Worm (Caenorhabditis elegans) whole organism, early embryonic: ENCODE measurements around the gene clx-1.

Experiments used
- ama-1 ChIP-seq: fragments of 150-350 bp; optimal IDR thresholded peaks from 2 replicates; lab custom pipeline; 2014
- ceh-36 ChIP-seq: sonication (generic microtip); optimal IDR thresholded peaks from 2 replicates; lab custom pipeline; 2016; ENCODE audit warnings: missing genetic modification characterization, inconsistent platforms, missing compliant biosample characterization

DNA sequence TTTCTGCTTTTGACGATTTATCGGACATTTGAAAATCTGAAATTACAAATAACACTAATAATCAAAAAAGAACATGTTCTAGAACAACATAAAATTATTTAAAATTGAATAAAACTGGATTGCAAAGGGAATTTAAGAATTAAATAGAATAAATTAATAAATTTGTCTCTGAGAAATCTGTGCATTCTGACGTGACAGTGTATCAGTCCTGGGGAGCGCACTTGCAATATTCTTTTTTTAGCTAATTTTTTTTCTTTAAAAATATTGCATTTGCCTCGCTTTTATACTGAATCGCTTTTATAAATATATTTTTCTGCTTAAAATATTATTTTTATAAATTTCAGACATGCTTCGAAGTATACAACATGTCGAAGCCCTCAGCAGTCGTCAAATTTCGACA is 24.7 kb upstream of the clx-1 start, which contains the start of the genes mrpl-1, emc-6 and mrps-24:
- TF ChIP-seq ama-1 (lab: Kevin White, UChicago) (no peak), ceh-36 (no peak)
